Worm (Caenorhabditis elegans) whole organism, L4/young adult: Measurements from ENCODE around the gene fem-2.

Experiments
- W03F9.2 ChIP-seq: fragments of 150-350 bp; optimal IDR thresholded peaks from 2 replicates; lab custom pipeline; 2014; ENCODE audit warnings: missing biosample characterization, missing genetic modification characterization
- dao-5 ChIP-seq: sonication (generic microtip); optimal IDR thresholded peaks from 2 replicates; lab custom pipeline; 2016; ENCODE audit warnings: missing genotype, missing genetic modification characterization, moderate library complexity, missing compliant biosample characterization
- him-1 ChIP-seq: sonication (generic microtip); optimal IDR thresholded peaks from 2 replicates; lab custom pipeline; 2016; ENCODE audit warnings: missing genotype, missing genetic modification reagents, missing genetic modification characterization, missing compliant biosample characterization

The fem-2 gene

ce11 chrIII:634618-635017 is at the start of gene fem-2:
fem-2 (minus strand) TSS chrIII:634626.
- no peak for TF ChIP-seq him-1
- TF ChIP-seq W03F9.2 = peak; percentile 19
- TF ChIP-seq dao-5 (tag; lab: Kevin White, UChicago) = no peak

- TF ChIP-seq dao-5 (tag; lab: Kevin White, UChicago) (no peak), him-1 (no peak), W03F9.2 (no peak)
Measured at ce11 chrIII:683318-683717, 48.9 kb upstream of the fem-2 start, which contains the start of gene W02B3.4. W02B3.4 (minus strand) TSS chrIII:683418.

- TF ChIP-seq W03F9.2 = no peak
- TF ChIP-seq him-1 = no peak
- TF ChIP-seq dao-5 (tag; lab: Kevin White, UChicago) = no peak
Measured at ce11 chrIII:675822-676221, 41.4 kb upstream of the fem-2 start, which contains the start of gene grk-2. grk-2 (plus strand) TSS chrIII:676122.

- TF ChIP-seq dao-5 (tag; lab: Kevin White, UChicago) (no peak), him-1 (no peak), W03F9.2 (no peak)
Measured at ce11 chrIII:675413-675812, 41.0 kb upstream of the fem-2 start.

ce11 chrIII:670994-671393 is 36.6 kb upstream of the fem-2 start:
- no peak for TF ChIP-seq W03F9.2
- TF ChIP-seq him-1 = peak; percentile 2

- TF ChIP-seq dao-5 (tag; lab: Kevin White, UChicago) (no peak), him-1 (peak; percentile 97)
Measured at ce11 chrIII:668303-668893, 34.0 kb upstream of the fem-2 start, which contains the start of gene W02B3.3. W02B3.3 (minus strand) TSS chrIII:668433.

ce11 chrIII:665173-665757 is 30.8 kb upstream of the fem-2 start, which contains the start of gene C09F5.3:
C09F5.3 (minus strand) TSS chrIII:665266.
- TF ChIP-seq dao-5 (tag; lab: Kevin White, UChicago) (no peak), him-1 (no peak), W03F9.2 (no peak)

ce11 chrIII:658357-658756 is 23.9 kb upstream of the fem-2 start, which contains the start of gene C09F5.1:
C09F5.1 (plus strand) TSS chrIII:658709.
- TF ChIP-seq W03F9.2 = no peak
- TF ChIP-seq him-1 = no peak
- no peak for TF ChIP-seq dao-5 (tag; lab: Kevin White, UChicago)

ce11 chrIII:657241-657640 is 22.8 kb upstream of the fem-2 start:
- TF ChIP-seq him-1 = no peak
- no peak for TF ChIP-seq W03F9.2
- no peak for TF ChIP-seq dao-5 (tag; lab: Kevin White, UChicago)

ce11 chrIII:656660-657059 is 22.2 kb upstream of the fem-2 start:
- TF ChIP-seq him-1 (no peak), dao-5 (tag; lab: Kevin White, UChicago) (no peak), W03F9.2 (no peak)

ce11 chrIII:654365-654764 is 19.9 kb upstream of the fem-2 start:
- TF ChIP-seq dao-5 (tag; lab: Kevin White, UChicago) = no peak
- no peak for TF ChIP-seq him-1
- TF ChIP-seq W03F9.2 = no peak

- TF ChIP-seq him-1 (no peak), dao-5 (tag; lab: Kevin White, UChicago) (no peak), W03F9.2 (no peak)
Measured at ce11 chrIII:651587-651986, 17.2 kb upstream of the fem-2 start.

ce11 chrIII:650539-650938 is 16.1 kb upstream of the fem-2 start:
- no peak for TF ChIP-seq dao-5 (tag; lab: Kevin White, UChicago)
- no peak for TF ChIP-seq W03F9.2
- TF ChIP-seq him-1 = no peak

ce11 chrIII:649935-650334 is 15.5 kb upstream of the fem-2 start:
- TF ChIP-seq W03F9.2 (no peak), dao-5 (tag; lab: Kevin White, UChicago) (no peak), him-1 (no peak)

- no peak for TF ChIP-seq dao-5 (tag; lab: Kevin White, UChicago)
Measured at ce11 chrIII:647248-647647, 12.8 kb upstream of the fem-2 start.

ce11 chrIII:646454-646853 is 12.0 kb upstream of the fem-2 start, which contains the start of gene orai-1:
orai-1 (plus strand) TSS chrIII:646754.
- TF ChIP-seq W03F9.2 (no peak), him-1 (no peak), dao-5 (tag; lab: Kevin White, UChicago) (no peak)
